Worm (Caenorhabditis elegans) whole organism, L4/young adult: ENCODE results near the gene Y62H9A.15.

ENCODE experiments used
- W03F9.2 ChIP-seq: fragments of 150-350 bp; optimal IDR thresholded peaks from 2 replicates; lab custom pipeline; 2014; ENCODE audit warnings: missing biosample characterization, missing genetic modification characterization
- dao-5 ChIP-seq: sonication (generic microtip); optimal IDR thresholded peaks from 2 replicates; lab custom pipeline; 2016; ENCODE audit warnings: missing genotype, missing genetic modification characterization, moderate library complexity, missing compliant biosample characterization
- him-1 ChIP-seq: sonication (generic microtip); optimal IDR thresholded peaks from 2 replicates; lab custom pipeline; 2016; ENCODE audit warnings: missing genotype, missing genetic modification reagents, missing genetic modification characterization, missing compliant biosample characterization

Y62H9A.15 gene

DNA sequence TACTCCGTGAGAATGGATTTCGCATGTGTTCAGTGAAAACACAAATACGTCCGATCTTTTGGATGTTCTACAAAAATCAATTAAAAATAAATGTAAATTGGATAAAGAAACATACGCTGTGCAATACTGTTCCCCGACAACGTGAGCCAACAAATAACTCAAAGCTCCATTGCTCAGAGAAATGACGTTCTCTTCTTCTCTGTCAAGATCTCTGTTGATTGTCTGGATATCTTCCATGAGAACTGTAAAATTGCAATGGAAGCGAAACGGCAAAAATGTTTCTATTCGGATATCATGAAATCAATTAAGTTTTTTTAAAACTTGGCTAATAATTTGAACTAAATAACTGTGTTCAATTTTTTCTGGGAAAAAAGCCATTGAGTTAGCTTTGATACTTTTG is 13.2 kb downstream of the Y62H9A.15 start:
- TF ChIP-seq him-1 (tag; lab: Kevin White, UChicago) (no peak), dao-5 (tag; lab: Kevin White, UChicago) (no peak), W03F9.2 (no peak)

DNA sequence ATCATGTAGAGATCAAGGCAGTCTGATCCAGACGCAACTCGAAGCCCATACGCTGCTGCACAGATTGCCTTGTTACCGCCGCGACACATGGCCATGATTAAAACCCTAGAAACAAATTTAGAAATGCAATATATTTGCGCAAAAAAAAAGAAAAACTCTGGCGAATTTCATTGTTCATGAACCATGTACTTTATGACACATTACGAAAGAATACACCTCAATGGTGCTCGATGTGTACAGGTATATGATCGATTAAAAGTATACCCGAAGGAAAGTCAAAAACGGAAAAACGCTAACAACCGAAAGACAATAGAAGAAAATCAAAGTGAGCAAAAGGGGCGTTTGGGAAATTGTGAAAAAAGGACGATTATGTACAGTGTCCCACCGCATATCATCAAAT is 17.6 kb downstream of the Y62H9A.15 start, which contains the start of gene Y62H9A.8:
TSS of gene Y62H9A.8 (minus strand) at position 101 of the 400 bp plus-strand sequence.
- TF ChIP-seq W03F9.2, result no peak
- TF ChIP-seq dao-5 (tag; lab: Kevin White, UChicago), result no peak
- no peak for TF ChIP-seq him-1 (tag; lab: Kevin White, UChicago)

DNA sequence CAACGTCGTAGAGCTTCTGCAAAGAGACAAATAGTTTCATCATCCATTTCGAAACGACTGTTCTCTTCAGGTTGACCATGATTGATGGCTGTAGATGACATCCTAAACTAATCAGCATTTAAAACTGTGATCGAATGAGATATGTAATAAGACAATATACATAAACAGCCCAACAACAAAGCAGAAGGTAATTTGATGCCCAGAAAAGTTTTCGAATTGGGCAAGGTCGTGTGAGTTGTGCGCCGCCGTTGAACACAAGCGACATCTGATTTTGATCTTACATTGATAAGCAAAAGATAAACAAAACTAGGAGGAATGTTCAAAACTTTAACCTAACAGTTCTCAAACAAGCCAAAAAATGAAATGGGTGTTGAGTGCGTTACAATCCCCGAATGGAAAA is 24.4 kb downstream of the Y62H9A.15 start, which contains the start of gene Y62H9A.7:
TSS of gene Y62H9A.7 (minus strand) at position 101 of the 400 bp plus-strand sequence.
- no peak for TF ChIP-seq him-1 (tag; lab: Kevin White, UChicago)

DNA sequence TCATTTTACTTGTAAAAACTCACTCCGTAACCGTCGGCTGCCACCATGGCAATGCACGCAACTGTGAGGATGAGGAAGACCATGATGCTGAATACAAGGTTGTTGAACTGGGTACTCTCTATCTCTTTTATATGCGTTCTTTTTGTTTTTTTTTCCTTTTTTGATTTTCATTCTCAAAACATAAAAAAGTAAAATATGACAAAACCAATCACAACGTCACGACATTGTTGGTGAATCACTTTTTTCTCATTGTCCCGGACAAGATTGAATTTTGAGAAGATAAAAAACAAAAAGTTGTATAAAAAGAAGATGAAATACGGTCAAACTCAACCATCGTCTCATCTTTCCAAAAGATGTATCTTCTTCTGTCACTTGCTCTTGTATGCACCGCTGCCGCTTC is 27.1 kb downstream of the Y62H9A.15 start, which contains the start of the genes Y62H9A.5 and ule-5:
TSS of gene Y62H9A.5 (minus strand) at position 101 of the 400 bp plus-strand sequence.
TSS of gene ule-5 (plus strand) at position 328 of the 400 bp plus-strand sequence.
- TF ChIP-seq dao-5 (tag; lab: Kevin White, UChicago) (no peak), W03F9.2 (no peak), him-1 (tag; lab: Kevin White, UChicago) (no peak)

DNA sequence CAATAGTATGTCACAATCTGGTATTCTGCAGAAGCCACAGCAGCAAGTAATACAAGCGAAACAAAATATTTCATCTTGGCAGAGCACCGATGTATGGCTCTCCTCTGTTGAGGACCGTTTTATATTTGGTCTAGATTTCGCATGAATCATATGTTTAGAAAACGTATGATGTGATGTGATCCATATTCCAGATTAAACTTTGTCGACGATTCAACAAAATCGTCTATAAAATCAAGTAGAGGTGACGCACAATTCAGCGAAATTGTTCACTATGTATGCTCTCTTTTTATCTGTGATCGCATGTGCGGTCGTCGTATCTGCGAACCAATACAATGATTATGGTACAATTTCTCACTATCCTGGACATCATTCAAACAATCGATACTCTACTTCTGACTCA is 30.1 kb downstream of the Y62H9A.15 start, which contains the start of the genes Y62H9A.3 and Y62H9A.4:
TSS of gene Y62H9A.3 (minus strand) at position 101 of the 400 bp plus-strand sequence.
TSS of gene Y62H9A.4 (plus strand) at position 256 of the 400 bp plus-strand sequence.
- TF ChIP-seq him-1 (tag; lab: Kevin White, UChicago) (no peak), W03F9.2 (no peak)

DNA sequence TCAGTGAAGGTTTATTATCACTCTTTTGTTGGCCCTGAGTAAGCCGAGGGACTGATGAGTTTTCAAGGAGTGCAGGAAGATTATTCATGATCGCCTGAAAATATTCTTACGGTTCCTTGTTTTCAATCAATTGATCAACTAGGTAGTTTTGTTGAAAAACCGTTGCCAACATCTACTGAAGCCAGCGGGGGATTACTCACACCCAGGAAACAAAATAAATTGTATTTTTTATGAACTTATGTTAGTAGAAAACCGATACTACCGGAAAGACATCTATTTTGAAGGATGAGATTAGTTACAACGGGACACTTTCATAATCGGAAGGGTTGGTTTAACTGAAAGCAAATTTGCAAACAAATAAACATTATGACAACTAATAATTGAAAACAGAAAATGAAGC is 31.8 kb downstream of the Y62H9A.15 start, which contains the start of gene Y62H9A.2:
TSS of gene Y62H9A.2 (minus strand) at position 101 of the 400 bp plus-strand sequence.
- TF ChIP-seq W03F9.2, result no peak
- no peak for TF ChIP-seq him-1 (tag; lab: Kevin White, UChicago)
- no peak for TF ChIP-seq dao-5 (tag; lab: Kevin White, UChicago)

DNA sequence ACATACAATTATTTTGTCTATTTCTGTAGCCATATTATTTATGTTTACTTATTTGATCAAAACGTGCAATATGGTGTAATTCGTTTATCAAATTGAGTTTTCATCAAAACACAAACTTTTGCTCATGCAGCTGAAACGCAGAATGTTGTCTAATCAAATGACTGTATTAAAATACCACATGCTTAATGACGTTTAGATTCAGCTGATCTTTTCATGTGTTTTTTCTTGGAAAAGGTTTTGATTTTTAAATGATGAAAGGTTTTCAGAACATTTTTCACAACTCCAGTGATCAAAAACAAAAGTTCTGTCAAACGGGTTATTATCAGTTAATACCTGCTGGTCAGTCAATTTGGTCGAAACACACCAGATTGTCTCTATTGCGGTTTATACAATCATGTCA is 34.7 kb downstream of the Y62H9A.15 start, which contains the start of gene Y62H9A.1:
TSS of gene Y62H9A.1 (plus strand) at position 282 of the 400 bp plus-strand sequence.
- no peak for TF ChIP-seq him-1 (tag; lab: Kevin White, UChicago)
- TF ChIP-seq dao-5 (tag; lab: Kevin White, UChicago), result no peak
- no peak for TF ChIP-seq W03F9.2

DNA sequence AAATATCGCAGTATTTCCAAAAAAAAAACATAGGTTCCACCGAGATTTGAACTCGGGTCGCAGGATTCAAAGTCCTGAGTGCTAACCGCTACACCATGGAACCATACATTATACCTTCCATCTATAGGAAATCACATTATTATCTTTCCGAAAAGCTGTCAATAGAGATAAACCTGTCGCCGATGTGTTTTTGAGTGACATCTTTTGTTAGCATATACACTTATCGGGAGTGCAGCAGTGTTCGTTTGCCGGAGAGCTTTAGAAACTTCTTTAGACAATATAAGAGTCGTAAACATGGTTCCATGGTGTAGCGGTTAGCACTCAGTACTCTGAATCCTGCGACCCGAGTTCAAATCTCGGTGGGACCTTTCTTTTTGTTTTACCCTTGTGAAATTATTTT is 37.7 kb downstream of the Y62H9A.15 start:
- TF ChIP-seq dao-5 (tag; lab: Kevin White, UChicago) (peak; percentile 11), W03F9.2 (no peak), him-1 (tag; lab: Kevin White, UChicago) (no peak)

DNA sequence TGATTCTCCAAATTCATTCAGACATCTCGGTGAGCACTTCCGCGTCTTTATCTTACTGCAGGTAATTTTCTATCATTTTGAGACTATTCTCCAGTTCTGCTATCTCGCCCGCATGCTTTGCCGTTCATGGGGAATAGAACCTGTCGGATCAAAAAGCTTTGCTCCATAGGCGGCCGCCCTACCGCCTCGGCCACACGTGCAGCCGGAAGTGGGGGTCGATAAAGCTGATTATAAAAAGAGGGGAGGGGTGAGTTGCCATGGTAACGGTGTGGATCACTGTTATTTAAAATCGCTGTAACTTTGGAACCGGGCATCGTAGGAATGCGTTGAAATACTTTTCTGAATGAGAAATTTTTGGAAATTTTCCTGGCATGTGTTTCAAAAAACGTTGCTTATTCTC is 39.6 kb downstream of the Y62H9A.15 start:
- TF ChIP-seq W03F9.2, result no peak
- TF ChIP-seq dao-5 (tag; lab: Kevin White, UChicago), result no peak
- TF ChIP-seq him-1 (tag; lab: Kevin White, UChicago), result no peak

DNA sequence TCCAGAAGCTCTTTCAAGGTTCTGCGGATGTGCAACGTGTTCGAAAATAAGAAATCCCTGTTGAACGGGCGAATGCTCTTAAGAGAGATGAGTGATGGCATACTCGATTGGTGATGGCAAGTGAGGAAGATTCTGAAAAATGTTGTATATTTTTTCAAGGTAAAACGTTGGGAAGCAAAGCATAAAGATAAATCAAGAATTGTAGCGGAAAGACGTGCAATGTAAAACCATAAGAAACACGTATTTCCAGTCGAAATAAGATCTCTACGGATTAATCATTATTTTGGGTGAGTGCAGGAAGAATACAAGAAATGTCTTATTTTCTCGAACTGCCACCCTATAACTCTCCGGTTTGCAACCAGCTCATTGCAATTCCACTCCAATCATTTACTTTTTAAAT is 40.7 kb downstream of the Y62H9A.15 start, which contains the start of gene dot-1.2:
TSS of gene dot-1.2 (minus strand) at position 101 of the 400 bp plus-strand sequence.
- no peak for TF ChIP-seq W03F9.2
- TF ChIP-seq him-1 (tag; lab: Kevin White, UChicago), result no peak
- no peak for TF ChIP-seq dao-5 (tag; lab: Kevin White, UChicago)

DNA sequence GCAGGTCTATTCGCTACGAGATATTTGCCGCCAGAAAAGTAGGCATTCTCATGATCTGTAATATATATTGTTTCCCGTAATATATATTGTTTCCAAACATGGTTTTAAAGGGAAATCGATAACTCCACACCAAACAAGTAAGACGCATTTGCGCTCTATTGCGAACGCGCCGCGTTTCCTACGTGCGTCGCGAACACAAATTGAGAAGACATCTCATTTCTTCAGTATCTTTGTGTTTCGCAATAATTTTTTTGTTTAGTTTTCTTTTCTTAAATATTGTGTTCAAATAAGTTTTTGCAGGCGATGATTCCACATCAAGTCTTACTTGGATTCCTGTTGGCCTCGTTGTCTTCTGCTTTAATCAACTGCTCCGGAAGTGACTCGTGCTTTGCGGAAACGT is 44.9 kb downstream of the Y62H9A.15 start, which contains the start of gene F54F7.6:
TSS of gene F54F7.6 (plus strand) at position 301 of the 400 bp plus-strand sequence.
- TF ChIP-seq him-1 (tag; lab: Kevin White, UChicago) (no peak), dao-5 (tag; lab: Kevin White, UChicago) (no peak), W03F9.2 (no peak)

DNA sequence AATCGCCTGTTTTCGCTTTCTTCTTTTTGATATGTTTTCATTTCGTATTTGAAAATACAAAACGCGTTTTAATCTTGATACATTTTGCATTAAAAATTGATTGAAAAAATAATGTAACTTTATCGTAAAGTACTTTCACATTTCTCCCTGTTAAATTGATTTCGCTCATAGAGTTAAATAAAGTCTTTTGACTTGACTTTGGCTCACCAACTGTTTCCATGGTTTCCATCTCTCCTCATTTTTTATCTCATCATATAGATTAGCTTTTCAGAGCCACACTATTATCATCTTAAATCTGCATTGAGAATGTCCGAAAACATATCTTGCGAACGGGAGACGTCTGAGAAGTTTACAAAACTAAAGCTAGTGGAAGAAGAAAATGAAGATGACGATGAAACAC is 46.6 kb downstream of the Y62H9A.15 start, which contains the start of gene F54F7.10:
TSS of gene F54F7.10 (plus strand) at position 301 of the 400 bp plus-strand sequence.
- TF ChIP-seq W03F9.2 (no peak), dao-5 (tag; lab: Kevin White, UChicago) (no peak), him-1 (tag; lab: Kevin White, UChicago) (no peak)
